Worm (Caenorhabditis elegans) whole organism, L4/young adult: ENCODE results near the gene R10E11.5.

Source experiments
- W03F9.2 ChIP-seq: fragments of 150-350 bp; optimal IDR thresholded peaks from 2 replicates; lab custom pipeline; 2014; ENCODE audit warnings: missing biosample characterization, missing genetic modification characterization
- dao-5 ChIP-seq: sonication (generic microtip); optimal IDR thresholded peaks from 2 replicates; lab custom pipeline; 2016; ENCODE audit warnings: missing genotype, missing genetic modification characterization, moderate library complexity, missing compliant biosample characterization
- him-1 ChIP-seq: sonication (generic microtip); optimal IDR thresholded peaks from 2 replicates; lab custom pipeline; 2016; ENCODE audit warnings: missing genotype, missing genetic modification reagents, missing genetic modification characterization, missing compliant biosample characterization

R10E11.5 gene

ce11 chrIII:9789607-9790073 lies at the start of gene R10E11.5:
Gene R10E11.5 (minus strand): TSS chrIII:9789657.
- no peak for TF ChIP-seq him-1 (tag; lab: Kevin White, UChicago)
- no peak for TF ChIP-seq dao-5 (tag; lab: Kevin White, UChicago)
- TF ChIP-seq W03F9.2, result no peak

- no peak for TF ChIP-seq him-1 (tag; lab: Kevin White, UChicago)
- no peak for TF ChIP-seq dao-5 (tag; lab: Kevin White, UChicago)
Measured at ce11 chrIII:9834888-9835287, 45.4 kb upstream of the R10E11.5 start, which contains the start of gene K11H3.8. Gene K11H3.8 (plus strand): TSS chrIII:9835188.

- TF ChIP-seq W03F9.2 (no peak), him-1 (tag; lab: Kevin White, UChicago) (no peak), dao-5 (tag; lab: Kevin White, UChicago) (no peak)
Measured at ce11 chrIII:9832569-9832968, 43.1 kb upstream of the R10E11.5 start.

- TF ChIP-seq him-1 (tag; lab: Kevin White, UChicago) (no peak), W03F9.2 (no peak), dao-5 (tag; lab: Kevin White, UChicago) (no peak)
Measured at ce11 chrIII:9830502-9830901, 41.0 kb upstream of the R10E11.5 start, which contains the start of gene ZK632.12. Gene ZK632.12 (plus strand): TSS chrIII:9830802.

- TF ChIP-seq W03F9.2 (peak; percentile 85), dao-5 (tag; lab: Kevin White, UChicago) (no peak)
Measured at ce11 chrIII:9827163-9827951, 37.9 kb upstream of the R10E11.5 start, which contains the start of the genes ZK632.10 and ZK632.11. Gene ZK632.10 (minus strand): TSS chrIII:9827722. Gene ZK632.11 (plus strand): TSS chrIII:9827915.

ce11 chrIII:9826005-9826404 lies 36.5 kb upstream of the R10E11.5 start:
- no peak for TF ChIP-seq him-1 (tag; lab: Kevin White, UChicago)
- TF ChIP-seq dao-5 (tag; lab: Kevin White, UChicago), result no peak

ce11 chrIII:9825073-9825828 lies 35.8 kb upstream of the R10E11.5 start, which contains the start of gene ZK632.9:
Gene ZK632.9 (minus strand): TSS chrIII:9825432.
- TF ChIP-seq W03F9.2 (no peak), him-1 (tag; lab: Kevin White, UChicago) (no peak), dao-5 (tag; lab: Kevin White, UChicago) (no peak)

ce11 chrIII:9824330-9824934 lies 35.0 kb upstream of the R10E11.5 start, which contains the start of gene lin-52:
Gene lin-52 (minus strand): TSS chrIII:9824750.
- TF ChIP-seq dao-5 (tag; lab: Kevin White, UChicago) (no peak), W03F9.2 (no peak), him-1 (tag; lab: Kevin White, UChicago) (no peak)

- TF ChIP-seq dao-5 (tag; lab: Kevin White, UChicago) (no peak), him-1 (tag; lab: Kevin White, UChicago) (no peak), W03F9.2 (no peak)
Measured at ce11 chrIII:9823748-9824147, 34.3 kb upstream of the R10E11.5 start.

- TF ChIP-seq him-1 (tag; lab: Kevin White, UChicago) (no peak), dao-5 (tag; lab: Kevin White, UChicago) (no peak)
Measured at ce11 chrIII:9822942-9823341, 33.5 kb upstream of the R10E11.5 start, which contains the start of gene arl-5. Gene arl-5 (plus strand): TSS chrIII:9823242.

ce11 chrIII:9818763-9819162 lies 29.3 kb upstream of the R10E11.5 start, which contains the start of gene panl-3:
Gene panl-3 (plus strand): TSS chrIII:9819056.
- no peak for TF ChIP-seq him-1 (tag; lab: Kevin White, UChicago)

- TF ChIP-seq dao-5 (tag; lab: Kevin White, UChicago), result no peak
- peak; percentile 61 for TF ChIP-seq W03F9.2
- TF ChIP-seq him-1 (tag; lab: Kevin White, UChicago), result no peak
Measured at ce11 chrIII:9817894-9818293, 28.4 kb upstream of the R10E11.5 start.

ce11 chrIII:9817087-9817612 lies 27.7 kb upstream of the R10E11.5 start, which contains the start of gene cnx-1:
Gene cnx-1 (minus strand): TSS chrIII:9817137.
- TF ChIP-seq W03F9.2, result no peak
- TF ChIP-seq dao-5 (tag; lab: Kevin White, UChicago), result no peak
- TF ChIP-seq him-1 (tag; lab: Kevin White, UChicago), result no peak
